Fruit fly (Drosophila melanogaster): Measurements from ENCODE around the gene CG17234.

DNA sequence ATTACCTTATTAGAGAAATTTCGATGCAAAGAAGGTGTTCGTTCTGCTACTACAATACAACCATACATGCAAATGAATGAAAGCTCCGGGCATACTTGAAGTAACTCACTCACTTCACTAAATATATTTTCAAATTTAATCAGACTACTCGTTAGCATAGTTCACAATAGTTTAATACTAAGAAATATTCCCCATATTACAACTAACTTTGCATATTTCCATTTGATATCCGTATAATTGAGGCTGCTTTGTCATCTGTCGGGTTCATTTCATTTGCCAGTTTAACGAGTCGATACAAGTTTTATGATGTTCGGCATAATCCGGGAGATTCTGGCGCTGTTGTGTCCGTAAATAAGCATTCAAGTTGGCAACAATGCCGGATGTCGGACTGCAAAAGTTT is 37.8 kb downstream of the CG17234 start, which contains the start of gene robl22E:
- no peak for TF ChIP-seq dmrt93B (GFP tag; optimal IDR thresholded peaks at IDR 0.05)
- TF ChIP-seq jim (GFP tag; optimal IDR thresholded peaks at IDR 0.05) = no peak

All from whole organism, wandering third instar larva.